Fruit fly (Drosophila melanogaster) whole organism, embryonic: ENCODE results near the gene CG42726.

Experiments used
- Atf6 ChIP-seq: fragments of 200-800 bp; sonication (Bioruptor generic); IDR thresholded peaks from 2 replicates; pipeline ENCODE4 v1.3.6; 2022; ENCODE audit warnings: missing biosample characterization, missing genetic modification characterization
- B-H1 ChIP-seq: fragments of 200-800 bp; sonication (Bioruptor generic); IDR thresholded peaks from 3 replicates; pipeline ENCODE4 v1.3.6; 2022; ENCODE audit warnings: missing biosample characterization, missing genetic modification characterization
- CG10431 ChIP-seq: fragments of 200-800 bp; sonication (Bioruptor generic); optimal IDR thresholded peaks from 3 replicates; lab custom pipeline; 2018; ENCODE audit warnings: missing biosample characterization, mild to moderate bottlenecking, missing genetic modification characterization
- CG12299 ChIP-seq: fragments of 200-800 bp; sonication (Bioruptor generic); optimal IDR thresholded peaks from 2 replicates; lab custom pipeline; 2018; ENCODE audit warnings: missing biosample characterization, mild to moderate bottlenecking, missing genetic modification characterization
- CG14667 ChIP-seq: fragments of 200-800 bp; sonication (Bioruptor generic); IDR thresholded peaks from 2 replicates; pipeline ENCODE4 v1.3.6; 2022; ENCODE audit warnings: missing biosample characterization, missing genetic modification characterization
- CG14710 ChIP-seq: fragments of 200-800 bp; sonication (Bioruptor generic); optimal IDR thresholded peaks from 3 replicates; lab custom pipeline; 2019; ENCODE audit warnings: missing biosample characterization, mild to moderate bottlenecking, missing genetic modification characterization, moderate library complexity
- CG15073 ChIP-seq: fragments of 200-800 bp; sonication (Bioruptor generic); optimal IDR thresholded peaks from 2 replicates; lab custom pipeline; 2016; ENCODE audit warnings: missing biosample characterization, missing genetic modification characterization
- CG18262 ChIP-seq: fragments of 200-800 bp; optimal IDR thresholded peaks from 3 replicates; lab custom pipeline; 2019; ENCODE audit warnings: missing biosample characterization, mild to moderate bottlenecking, missing genetic modification characterization, moderate library complexity
- CG18476 ChIP-seq: fragments of 200-800 bp; sonication (Bioruptor generic); optimal IDR thresholded peaks from 2 replicates; lab custom pipeline; 2016; ENCODE audit warnings: missing biosample characterization, mild to moderate bottlenecking, missing genetic modification characterization
- CG2116 ChIP-seq: fragments of 200-800 bp; sonication (Bioruptor generic); optimal IDR thresholded peaks from 3 replicates; lab custom pipeline; 2018; ENCODE audit warnings: missing biosample characterization, mild to moderate bottlenecking, missing genetic modification characterization
- CG33557 ChIP-seq: fragments of 200-800 bp; sonication (Bioruptor generic); optimal IDR thresholded peaks from 2 replicates; lab custom pipeline; 2019; ENCODE audit warnings: missing biosample characterization, mild to moderate bottlenecking, missing genetic modification characterization, moderate library complexity
- CG4282 ChIP-seq: fragments of 200-800 bp; sonication (Bioruptor generic); optimal IDR thresholded peaks from 2 replicates; lab custom pipeline; 2016; ENCODE audit warnings: missing biosample characterization, missing genetic modification characterization
- CG4360 ChIP-seq: fragments of 200-800 bp; sonication (Bioruptor generic); IDR thresholded peaks from 2 replicates; pipeline ENCODE4 v1.3.6; 2022; ENCODE audit warnings: missing biosample characterization, missing genetic modification characterization
- CG43689 ChIP-seq: fragments of 200-800 bp; sonication (Bioruptor generic); IDR thresholded peaks from 2 replicates; pipeline ENCODE4 v1.3.6; 2022; ENCODE audit warnings: missing biosample characterization, missing genetic modification characterization
- CG4404 ChIP-seq: fragments of 200-800 bp; sonication (Bioruptor generic); IDR thresholded peaks from 2 replicates; pipeline ENCODE4 v1.3.6; 2022; ENCODE audit warnings: missing biosample characterization, missing genetic modification characterization
- CG4617 ChIP-seq: fragments of 200-800 bp; sonication (Bioruptor generic); optimal IDR thresholded peaks from 3 replicates; lab custom pipeline; 2016; ENCODE audit warnings: missing biosample characterization, missing genetic modification characterization, borderline replicate concordance
- CG8944 ChIP-seq: fragments of 200-800 bp; sonication (Bioruptor generic); optimal IDR thresholded peaks from 3 replicates; lab custom pipeline; 2016; ENCODE audit warnings: missing biosample characterization, missing genetic modification characterization
- Dbx ChIP-seq: fragments of 200-800 bp; sonication (Bioruptor generic); IDR thresholded peaks from 3 replicates; pipeline ENCODE4 v1.3.6; 2022; ENCODE audit warnings: missing biosample characterization, missing genetic modification characterization
- Dek ChIP-seq: fragments of 200-800 bp; sonication (Bioruptor generic); optimal IDR thresholded peaks from 3 replicates; lab custom pipeline; 2019; ENCODE audit warnings: missing biosample characterization, mild to moderate bottlenecking, missing genetic modification characterization, moderate library complexity
- Fer3 ChIP-seq: fragments of 200-800 bp; sonication (Bioruptor generic); optimal IDR thresholded peaks from 2 replicates; lab custom pipeline; 2018; ENCODE audit warnings: missing biosample characterization, mild to moderate bottlenecking, missing genetic modification characterization, moderate library complexity
- Gsc ChIP-seq: fragments of 200-800 bp; sonication (Bioruptor generic); IDR thresholded peaks from 2 replicates; pipeline ENCODE4 v1.3.6; 2022; ENCODE audit warnings: missing biosample characterization, missing genetic modification characterization
- H15 ChIP-seq: fragments of 200-800 bp; sonication (Bioruptor generic); IDR thresholded peaks from 3 replicates; pipeline ENCODE4 v1.3.6; 2022; ENCODE audit warnings: missing biosample characterization, missing genetic modification characterization
- HLH3B ChIP-seq: fragments of 200-800 bp; sonication (Bioruptor generic); IDR thresholded peaks from 2 replicates; pipeline ENCODE4 v1.3.6; 2022; ENCODE audit warnings: missing biosample characterization, missing genetic modification characterization
- Trl ChIP-seq, 3 experiments: fragments of >200 bp in 2 of 3; fragments of 200-800 bp in 1 of 3; sonication (Bioruptor generic) in 1 of 3; optimal IDR thresholded peaks; 2 replicates in 1 of 3; 3 replicates in 2 of 3; lab custom pipeline; 2016 to 2017; ENCODE audit warnings: missing biosample characterization in 1 of 3, missing genetic modification characterization in 1 of 3
- ash1 ChIP-seq: fragments of 200-800 bp; sonication (Bioruptor generic); optimal IDR thresholded peaks from 2 replicates; lab custom pipeline; 2018; ENCODE audit warnings: missing biosample characterization, mild to moderate bottlenecking, missing genetic modification characterization
- bab2 ChIP-seq: fragments of 200-800 bp; sonication (Bioruptor generic); optimal IDR thresholded peaks from 2 replicates; lab custom pipeline; 2016; ENCODE audit warnings: missing biosample characterization, missing genetic modification characterization
- bbx ChIP-seq: fragments of 200-800 bp; sonication (Bioruptor generic); IDR thresholded peaks from 2 replicates; pipeline ENCODE4 v1.3.6; 2022; ENCODE audit warnings: missing biosample characterization, missing genetic modification characterization; ENCODE audit not compliant: partially characterized antibody
- bcd ChIP-seq: fragments of 200-800 bp; sonication (Bioruptor generic); optimal IDR thresholded peaks from 2 replicates; lab custom pipeline; 2017; ENCODE audit warnings: missing biosample characterization, mild to moderate bottlenecking, missing genetic modification characterization
- gcm ChIP-seq: fragments of 200-800 bp; sonication (Bioruptor generic); optimal IDR thresholded peaks from 2 replicates; lab custom pipeline; 2019; ENCODE audit warnings: missing biosample characterization, mild to moderate bottlenecking, missing genetic modification characterization, moderate library complexity
- gcm2 ChIP-seq: fragments of 200-800 bp; sonication (Bioruptor generic); optimal IDR thresholded peaks from 2 replicates; lab custom pipeline; 2016; ENCODE audit warnings: missing biosample characterization, missing genetic modification characterization
- ham ChIP-seq: fragments of 200-800 bp; sonication (Bioruptor generic); IDR thresholded peaks from 2 replicates; pipeline ENCODE4 v1.3.6; 2022; ENCODE audit warnings: missing biosample characterization, missing genetic modification characterization
- hb ChIP-seq: fragments of 200-800 bp; sonication (Bioruptor generic); IDR thresholded peaks from 3 replicates; pipeline ENCODE4 v1.3.6; 2022; ENCODE audit warnings: missing biosample characterization, missing genetic modification characterization; ENCODE audit not compliant: partially characterized antibody
- her ChIP-seq: fragments of 200-800 bp; sonication (Bioruptor generic); optimal IDR thresholded peaks from 2 replicates; lab custom pipeline; 2016; ENCODE audit warnings: missing biosample characterization, missing genetic modification characterization
- jing ChIP-seq: fragments of 200-800 bp; sonication (Bioruptor generic); optimal IDR thresholded peaks from 2 replicates; lab custom pipeline; 2018; ENCODE audit warnings: missing biosample characterization, mild to moderate bottlenecking, missing genetic modification characterization
- ken ChIP-seq: fragments of 200-800 bp; sonication (Bioruptor generic); IDR thresholded peaks from 3 replicates; pipeline ENCODE4 v1.3.6; 2022; ENCODE audit warnings: missing biosample characterization, missing genetic modification characterization
- lbe ChIP-seq: fragments of 200-800 bp; sonication (Bioruptor generic); optimal IDR thresholded peaks from 2 replicates; lab custom pipeline; 2016; ENCODE audit warnings: missing biosample characterization, mild to moderate bottlenecking, missing genetic modification characterization
- lmd ChIP-seq: fragments of 200-800 bp; sonication (Bioruptor generic); IDR thresholded peaks from 2 replicates; pipeline ENCODE4 v1.3.6; 2022; ENCODE audit warnings: missing biosample characterization, missing genetic modification characterization
- lola ChIP-seq, 3 experiments: fragments of >200 bp in 2 of 3; fragments of 200-800 bp in 1 of 3; sonication (Bioruptor generic) in 1 of 3; optimal IDR thresholded peaks; 2 replicates each; lab custom pipeline; 2017 to 2019; ENCODE audit warnings: missing biosample characterization in 3 of 3, missing genetic modification characterization in 3 of 3, mild to moderate bottlenecking in 1 of 3, moderate library complexity in 1 of 3
- oc ChIP-seq: fragments of 200-800 bp; sonication (Bioruptor generic); optimal IDR thresholded peaks from 2 replicates; lab custom pipeline; 2018; ENCODE audit warnings: missing biosample characterization, mild to moderate bottlenecking, missing genetic modification characterization, moderate library complexity
- pnt ChIP-seq: fragments of 200-800 bp; sonication (Bioruptor generic); optimal IDR thresholded peaks from 3 replicates; lab custom pipeline; 2016; ENCODE audit warnings: missing biosample characterization, missing genetic modification characterization
- rib ChIP-seq: fragments of 200-800 bp; sonication (Bioruptor generic); IDR thresholded peaks from 2 replicates; pipeline ENCODE4 v1.3.6; 2022; ENCODE audit warnings: missing biosample characterization, missing genetic modification characterization
- schlank ChIP-seq: fragments of 200-800 bp; sonication (Bioruptor generic); optimal IDR thresholded peaks from 2 replicates; lab custom pipeline; 2018; ENCODE audit warnings: missing biosample characterization, mild to moderate bottlenecking, missing genetic modification characterization
- sens ChIP-seq: fragments of 200-800 bp; sonication (Bioruptor generic); peaks from one replicate; lab custom pipeline; 2016; ENCODE audit warnings: missing biosample characterization, missing genetic modification characterization
- slou ChIP-seq: fragments of 200-800 bp; sonication (Bioruptor generic); optimal IDR thresholded peaks from 3 replicates; lab custom pipeline; 2016; ENCODE audit warnings: missing biosample characterization, missing genetic modification characterization
- stwl ChIP-seq: fragments of 200-800 bp; sonication (Bioruptor generic); optimal IDR thresholded peaks from 3 replicates; lab custom pipeline; 2018; ENCODE audit warnings: missing biosample characterization, mild to moderate bottlenecking, missing genetic modification characterization, moderate library complexity
- trh ChIP-seq: fragments of 200-800 bp; sonication (Bioruptor generic); optimal IDR thresholded peaks from 2 replicates; lab custom pipeline; 2016; ENCODE audit warnings: missing biosample characterization, missing genetic modification characterization
- tup ChIP-seq: fragments of 200-800 bp; sonication (Bioruptor generic); optimal IDR thresholded peaks from 2 replicates; lab custom pipeline; 2016; ENCODE audit warnings: missing biosample characterization, mild to moderate bottlenecking, missing genetic modification characterization, moderate library complexity
- usp ChIP-seq: fragments of >200 bp; optimal IDR thresholded peaks from 2 replicates; lab custom pipeline; 2017; ENCODE audit warnings: missing biosample characterization, missing genetic modification characterization
- vfl ChIP-seq: fragments of 200-800 bp; sonication (Bioruptor generic); optimal IDR thresholded peaks from 2 replicates; lab custom pipeline; 2016; ENCODE audit warnings: missing biosample characterization, missing genetic modification characterization

The CG42726 gene

DNA sequence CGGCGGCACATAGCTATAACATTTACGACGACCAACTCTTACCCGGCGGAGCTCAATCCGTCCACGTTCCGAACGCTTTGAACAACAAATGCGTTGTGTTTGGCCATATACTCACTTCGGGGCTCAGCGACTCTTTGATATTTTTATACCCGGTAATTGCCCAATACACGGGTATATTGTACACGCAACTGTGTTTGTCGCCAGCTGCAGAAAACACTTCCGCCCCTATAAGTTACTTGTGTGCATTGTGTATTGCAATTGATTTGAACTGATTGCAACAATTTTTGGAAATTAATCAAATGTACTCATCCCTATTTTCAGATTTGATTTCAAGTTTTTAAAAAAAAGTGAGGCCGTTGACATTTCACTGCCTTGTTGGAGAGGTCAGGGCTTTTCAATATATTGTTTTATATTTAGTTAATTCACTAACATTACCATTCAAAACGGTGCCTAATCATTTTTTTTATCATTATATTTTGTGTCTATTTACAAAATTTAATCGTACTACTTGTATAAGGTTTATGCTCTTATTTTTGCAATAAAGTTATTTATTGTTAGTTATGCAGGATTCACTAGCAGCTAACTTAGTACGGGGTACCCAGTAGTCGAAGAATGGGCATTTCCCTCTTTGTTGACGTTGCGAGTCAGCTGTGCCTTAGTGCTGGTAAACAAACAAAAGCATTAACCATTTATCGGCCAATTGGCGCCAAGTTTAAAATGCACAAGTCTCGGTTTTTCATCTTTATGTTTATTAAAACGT, 4.7 kb upstream of the CG42726 start, which contains the start of gene Nagk (continued):
- TF ChIP-seq usp (GFP tag; lab: Kevin White, UChicago) = no peak
- no peak for TF ChIP-seq CG12299 (tag; lab: Kevin White, UChicago)
- TF ChIP-seq schlank = no peak
- no peak for TF ChIP-seq ash1 (GFP tag; lab: Kevin White, UChicago)
- 0 out of 3 replicates have a peak, but pooled peaks have one; percentile 19 for TF ChIP-seq B-H1
- TF ChIP-seq CG33557 (GFP tag; lab: Kevin White, UChicago) = no peak
- TF ChIP-seq CG10431 (GFP tag; lab: Kevin White, UChicago) = no peak
- no peak for TF ChIP-seq stwl (tag; lab: Kevin White, UChicago)
- TF ChIP-seq CG18262 = peak; percentile 82
- TF ChIP-seq bbx (GFP tag; lab: Robert Waterston, UW) = peak; percentile 45
- TF ChIP-seq Dbx (GFP tag; lab: Robert Waterston, UW) = peak; percentile 49; the same call in 1 of the 3 replicates
- TF ChIP-seq oc (tag; lab: Kevin White, UChicago) = no peak
- TF ChIP-seq gcm2 (GFP tag; lab: Kevin White, UChicago) = peak; percentile 57
- TF ChIP-seq CG15073 (GFP tag; lab: Kevin White, UChicago) = no peak
- TF ChIP-seq rib (GFP tag; lab: Robert Waterston, UW) = 0 out of 2 replicates have a peak, but pooled peaks have one; percentile 22
- 0 out of 2 replicates have a peak, but pooled peaks have one; percentile 11 for TF ChIP-seq CG43689 (GFP tag; lab: Robert Waterston, UW)
- TF ChIP-seq lbe (GFP tag; lab: Kevin White, UChicago) = peak; percentile 55
- no peak for TF ChIP-seq Gsc (GFP tag; lab: Robert Waterston, UW)
- TF ChIP-seq lmd (GFP tag; lab: Robert Waterston, UW) = 0 out of 2 replicates have a peak, but pooled peaks have one; percentile 18
- TF ChIP-seq bcd (GFP tag; lab: Kevin White, UChicago) = peak; percentile 61
- TF ChIP-seq ken (GFP tag; lab: Robert Waterston, UW) = peak; percentile 48; the same call in 1 of the 3 replicates
- peak; percentile 95 for TF ChIP-seq sens (GFP tag; lab: Kevin White, UChicago)
- TF ChIP-seq trh = no peak
- TF ChIP-seq gcm = peak; percentile 92
- no peak for TF ChIP-seq jing (GFP tag; lab: Kevin White, UChicago)
- no peak for TF ChIP-seq CG14667 (GFP tag; lab: Robert Waterston, UW)
- TF ChIP-seq Fer3 = no peak
- peak; percentile 4 for TF ChIP-seq slou (GFP tag; lab: Kevin White, UChicago)
- TF ChIP-seq Atf6 = peak; percentile 13; the same call in 1 of the 2 replicates
- TF ChIP-seq ham (GFP tag; lab: Robert Waterston, UW) = no peak
- TF ChIP-seq her (GFP tag; lab: Kevin White, UChicago) = peak; percentile 40
- TF ChIP-seq HLH3B (GFP tag; lab: Robert Waterston, UW) = peak; percentile 39
- TF ChIP-seq bab2 (GFP tag; lab: Kevin White, UChicago) = peak; percentile 44
- TF ChIP-seq CG8944 (GFP tag; lab: Kevin White, UChicago) = peak; percentile 35
- TF ChIP-seq CG4617 (GFP tag; lab: Kevin White, UChicago) = peak; percentile 13
- peak; percentile 5; the same call in 1 of the 3 replicates for TF ChIP-seq H15 (GFP tag; lab: Robert Waterston, UW)
- no peak for TF ChIP-seq CG4360 (GFP tag; lab: Robert Waterston, UW)
- TF ChIP-seq hb (GFP tag; lab: Robert Waterston, UW) = no peak
- TF ChIP-seq CG14710 (tag; lab: Kevin White, UChicago) = peak; percentile 60
- no peak for TF ChIP-seq Trl (optimal IDR thresholded peaks at IDR 0.05; lab: Kevin White, UChicago)
- TF ChIP-seq Trl (GFP tag; optimal IDR thresholded peaks at IDR 0.05; lab: Kevin White, UChicago) = peak; percentile 37
- TF ChIP-seq tup (GFP tag; lab: Kevin White, UChicago) = no peak
- TF ChIP-seq CG2116 (GFP tag; lab: Kevin White, UChicago) = peak; percentile 64
- TF ChIP-seq CG4282 = no peak
- no peak for TF ChIP-seq pnt (GFP tag; lab: Kevin White, UChicago)
- peak; percentile 80 for TF ChIP-seq CG18476 (GFP tag; lab: Kevin White, UChicago)
- peak; percentile 33 for TF ChIP-seq vfl
- peak; percentile 35 for TF ChIP-seq Dek (tag; lab: Kevin White, UChicago)
- TF ChIP-seq CG4404 (GFP tag; lab: Robert Waterston, UW) = no peak
- TF ChIP-seq lola (GFP tag; optimal IDR thresholded peaks at IDR 0.05; lab: Kevin White, UChicago) = peak in 1 of 3 experiments; percentile 71
